Fruit fly (Drosophila melanogaster) whole organism, embryonic: Measurements from ENCODE around the gene sno.
A peak's percentile ranks its signal among the peaks of the same experiment; 100 is the strongest.

ENCODE experiments used
- Atf3 ChIP-seq: fragments of 200-800 bp; sonication (Bioruptor generic); optimal IDR thresholded peaks from 3 replicates; lab custom pipeline; 2016; ENCODE audit warnings: missing biosample characterization, missing genetic modification characterization
- Blimp-1 ChIP-seq: fragments of 200-800 bp; sonication (Bioruptor generic); optimal IDR thresholded peaks from 3 replicates; lab custom pipeline; 2018; ENCODE audit warnings: missing biosample characterization, missing genetic modification characterization, mild to moderate bottlenecking, moderate library complexity, missing genetic modification reagents
- CG13287 ChIP-seq: fragments of 200-800 bp; sonication (Bioruptor generic); IDR thresholded peaks from 2 replicates; pipeline ENCODE4 v1.3.6; 2022; ENCODE audit warnings: missing biosample characterization, missing genetic modification characterization; ENCODE audit not compliant: partially characterized antibody
- CG13424 ChIP-seq: fragments of 200-800 bp; sonication (Bioruptor generic); optimal IDR thresholded peaks from 2 replicates; lab custom pipeline; 2019; ENCODE audit warnings: missing biosample characterization, mild to moderate bottlenecking, missing genetic modification characterization, moderate library complexity
- CG13624 ChIP-seq: fragments of 200-800 bp; sonication (Bioruptor generic); optimal IDR thresholded peaks from 2 replicates; lab custom pipeline; 2016; ENCODE audit warnings: missing biosample characterization, missing genetic modification characterization
- CG13775 ChIP-seq: fragments of 200-800 bp; sonication (Bioruptor generic); optimal IDR thresholded peaks from 3 replicates; lab custom pipeline; 2017; ENCODE audit warnings: missing biosample characterization, mild to moderate bottlenecking, missing genetic modification characterization
- CG1529 ChIP-seq: fragments of 200-800 bp; sonication (Bioruptor generic); optimal IDR thresholded peaks from 3 replicates; lab custom pipeline; 2018; ENCODE audit warnings: missing biosample characterization, missing genetic modification characterization
- CG16815 ChIP-seq: fragments of 200-800 bp; sonication (Bioruptor generic); optimal IDR thresholded peaks from 3 replicates; lab custom pipeline; 2017; ENCODE audit warnings: missing biosample characterization, mild to moderate bottlenecking, missing genetic modification characterization
- CG16863 ChIP-seq: fragments of 200-800 bp; sonication (Bioruptor generic); optimal IDR thresholded peaks from 3 replicates; lab custom pipeline; 2016; ENCODE audit warnings: missing biosample characterization, missing genetic modification characterization
- CG17186 ChIP-seq: fragments of 200-800 bp; sonication (Bioruptor generic); optimal IDR thresholded peaks from 3 replicates; lab custom pipeline; 2017; ENCODE audit warnings: missing biosample characterization, missing genetic modification reagents, missing genetic modification characterization
- CG17612 ChIP-seq: fragments of 200-800 bp; sonication (Bioruptor generic); IDR thresholded peaks from 2 replicates; pipeline ENCODE4 v1.3.6; 2022; ENCODE audit warnings: missing biosample characterization, missing genetic modification characterization
- CG18619 ChIP-seq: fragments of 200-800 bp; sonication (Bioruptor generic); optimal IDR thresholded peaks from 3 replicates; lab custom pipeline; 2017; ENCODE audit warnings: missing biosample characterization, mild to moderate bottlenecking, missing genetic modification characterization
- CG32772 ChIP-seq: fragments of 200-800 bp; sonication (Bioruptor generic); IDR thresholded peaks from 2 replicates; pipeline ENCODE4 v1.3.6; 2022; ENCODE audit warnings: missing biosample characterization, missing genetic modification characterization
- CG5245 ChIP-seq: fragments of 200-800 bp; sonication (Bioruptor generic); optimal IDR thresholded peaks from 3 replicates; lab custom pipeline; 2016; ENCODE audit warnings: missing biosample characterization, missing genetic modification characterization
- CG6654 ChIP-seq: fragments of 200-800 bp; sonication (Bioruptor generic); optimal IDR thresholded peaks from 2 replicates; lab custom pipeline; 2017; ENCODE audit warnings: missing biosample characterization, mild to moderate bottlenecking, missing genetic modification characterization
- CG6765 ChIP-seq: fragments of 200-800 bp; sonication (Bioruptor generic); optimal IDR thresholded peaks from 3 replicates; lab custom pipeline; 2017; ENCODE audit warnings: missing biosample characterization, mild to moderate bottlenecking, missing genetic modification characterization
- CG8290 ChIP-seq, 3 experiments: fragments of 200-800 bp; sonication (Bioruptor generic); optimal IDR thresholded peaks; 2 replicates each; lab custom pipeline; 2016 to 2019; ENCODE audit warnings: missing biosample characterization in 3 of 3, missing genetic modification characterization in 3 of 3, mild to moderate bottlenecking in 2 of 3, moderate library complexity in 1 of 3
- CG8388 ChIP-seq: fragments of 200-800 bp; sonication (Bioruptor generic); optimal IDR thresholded peaks from 2 replicates; lab custom pipeline; 2019; ENCODE audit warnings: missing biosample characterization, mild to moderate bottlenecking, missing genetic modification characterization, moderate library complexity
- CG9876 ChIP-seq: fragments of 200-800 bp; sonication (Bioruptor generic); optimal IDR thresholded peaks from 2 replicates; lab custom pipeline; 2016; ENCODE audit warnings: missing biosample characterization, missing genetic modification characterization
- D19A ChIP-seq: fragments of 200-800 bp; optimal IDR thresholded peaks from 3 replicates; lab custom pipeline; 2019; ENCODE audit warnings: missing biosample characterization, mild to moderate bottlenecking, missing genetic modification characterization, moderate library complexity
- Dbx ChIP-seq: fragments of 200-800 bp; sonication (Bioruptor generic); IDR thresholded peaks from 3 replicates; pipeline ENCODE4 v1.3.6; 2022; ENCODE audit warnings: missing biosample characterization, missing genetic modification characterization
- Deaf1 ChIP-seq: fragments of 200-800 bp; optimal IDR thresholded peaks from 3 replicates; lab custom pipeline; 2019; ENCODE audit warnings: missing biosample characterization, mild to moderate bottlenecking, missing genetic modification characterization, moderate library complexity
- Dek ChIP-seq: fragments of 200-800 bp; sonication (Bioruptor generic); optimal IDR thresholded peaks from 3 replicates; lab custom pipeline; 2019; ENCODE audit warnings: missing biosample characterization, mild to moderate bottlenecking, missing genetic modification characterization, moderate library complexity
- Dfd ChIP-seq, 2 experiments: fragments of >200 bp; optimal IDR thresholded peaks; 2 replicates each; lab custom pipeline; 2017; ENCODE audit warnings: missing biosample characterization in 2 of 2, missing genetic modification characterization in 2 of 2
- Dip2 ChIP-seq: fragments of 200-800 bp; sonication (Bioruptor generic); IDR thresholded peaks from 2 replicates; pipeline ENCODE4 v1.3.6; 2022; ENCODE audit warnings: missing biosample characterization, missing genetic modification characterization
- Ets65A ChIP-seq: fragments of 200-800 bp; sonication (Bioruptor generic); peaks from one replicate; lab custom pipeline; 2016; ENCODE audit warnings: missing biosample characterization, missing genetic modification characterization
- Hsf ChIP-seq: fragments of 200-800 bp; sonication (Bioruptor generic); optimal IDR thresholded peaks from 3 replicates; lab custom pipeline; 2016; ENCODE audit warnings: missing biosample characterization, missing genetic modification characterization
- MBD-R2 ChIP-seq: fragments of 200-800 bp; sonication (Bioruptor generic); IDR thresholded peaks from 2 replicates; pipeline ENCODE4 v1.3.6; 2022; ENCODE audit warnings: missing biosample characterization, missing genetic modification characterization
- Stat92E ChIP-seq, 3 experiments: fragments of >200 bp in 2 of 3; fragments of 200-800 bp in 1 of 3; sonication (Bioruptor generic) in 1 of 3; optimal IDR thresholded peaks; 2 replicates each; lab custom pipeline; 2017 to 2019; ENCODE audit warnings: missing biosample characterization in 3 of 3, missing genetic modification characterization in 3 of 3, mild to moderate bottlenecking in 1 of 3, moderate library complexity in 1 of 3
- Tbp ChIP-seq: fragments of >200 bp; optimal IDR thresholded peaks from 2 replicates; lab custom pipeline; 2018; ENCODE audit warnings: missing biosample characterization, missing genetic modification characterization
- ash1 ChIP-seq: fragments of 200-800 bp; sonication (Bioruptor generic); optimal IDR thresholded peaks from 2 replicates; lab custom pipeline; 2018; ENCODE audit warnings: missing biosample characterization, mild to moderate bottlenecking, missing genetic modification characterization
- az2 ChIP-seq: fragments of 200-800 bp; sonication (Bioruptor generic); optimal IDR thresholded peaks from 3 replicates; lab custom pipeline; 2016; ENCODE audit warnings: missing biosample characterization, missing genetic modification characterization
- cad ChIP-seq: fragments of >200 bp; optimal IDR thresholded peaks from 2 replicates; lab custom pipeline; 2017; ENCODE audit warnings: missing biosample characterization, missing genetic modification characterization
- crc ChIP-seq: fragments of 200-800 bp; sonication (Bioruptor generic); optimal IDR thresholded peaks from 2 replicates; lab custom pipeline; 2016; ENCODE audit warnings: missing biosample characterization, missing genetic modification characterization
- crol ChIP-seq: fragments of 200-800 bp; sonication (Bioruptor generic); IDR thresholded peaks from 2 replicates; pipeline ENCODE4 v1.3.6; 2022; ENCODE audit warnings: missing biosample characterization, missing genetic modification characterization
- cwo ChIP-seq: fragments of 200-800 bp; sonication (Bioruptor generic); optimal IDR thresholded peaks from 3 replicates; lab custom pipeline; 2017; ENCODE audit warnings: missing biosample characterization, missing genetic modification characterization, mild to moderate bottlenecking, moderate library complexity, missing genetic modification reagents
- dmrt11E ChIP-seq: fragments of 200-800 bp; sonication (Bioruptor generic); optimal IDR thresholded peaks from 3 replicates; lab custom pipeline; 2018; ENCODE audit warnings: missing biosample characterization, mild to moderate bottlenecking, missing genetic modification characterization, moderate library complexity
- eve ChIP-seq, 2 experiments: fragments of >200 bp; optimal IDR thresholded peaks; 2 replicates each; lab custom pipeline; 2017; ENCODE audit warnings: missing biosample characterization in 2 of 2, missing genetic modification characterization in 2 of 2
- fd3F ChIP-seq: fragments of 200-800 bp; sonication (Bioruptor generic); optimal IDR thresholded peaks from 2 replicates; lab custom pipeline; 2018; ENCODE audit warnings: missing biosample characterization, mild to moderate bottlenecking, missing genetic modification characterization, moderate library complexity
- klu ChIP-seq: fragments of 200-800 bp; sonication (Bioruptor generic); IDR thresholded peaks from 2 replicates; pipeline ENCODE4 v1.3.6; 2022; ENCODE audit warnings: missing biosample characterization, missing genetic modification characterization
- knrl ChIP-seq: fragments of 200-800 bp; sonication (Bioruptor generic); IDR thresholded peaks from 3 replicates; pipeline ENCODE4 v1.3.6; 2022; ENCODE audit warnings: missing biosample characterization, missing genetic modification characterization; ENCODE audit not compliant: partially characterized antibody
- nmo ChIP-seq: fragments of 200-800 bp; sonication (Bioruptor generic); optimal IDR thresholded peaks from 2 replicates; lab custom pipeline; 2018; ENCODE audit warnings: missing biosample characterization, mild to moderate bottlenecking, missing genetic modification characterization, moderate library complexity
- odd ChIP-seq: fragments of 200-800 bp; sonication (Bioruptor generic); optimal IDR thresholded peaks from 2 replicates; lab custom pipeline; 2017; ENCODE audit warnings: missing biosample characterization, mild to moderate bottlenecking, missing genetic modification characterization
- peb ChIP-seq: fragments of 200-800 bp; sonication (Bioruptor generic); IDR thresholded peaks from 2 replicates; pipeline ENCODE4 v1.3.6; 2022; ENCODE audit warnings: missing biosample characterization, missing genetic modification characterization
- repo ChIP-seq: fragments of 200-800 bp; sonication (Bioruptor generic); optimal IDR thresholded peaks from 2 replicates; lab custom pipeline; 2016; ENCODE audit warnings: missing biosample characterization, missing genetic modification characterization
- so ChIP-seq: fragments of 200-800 bp; sonication (Bioruptor generic); IDR thresholded peaks from 3 replicates; pipeline ENCODE4 v1.3.6; 2022; ENCODE audit warnings: missing biosample characterization, missing genetic modification characterization
- trem ChIP-seq: fragments of 200-800 bp; optimal IDR thresholded peaks from 3 replicates; lab custom pipeline; 2019; ENCODE audit warnings: missing biosample characterization, mild to moderate bottlenecking, missing genetic modification characterization, moderate library complexity
- twi ChIP-seq: fragments of 200-800 bp; optimal IDR thresholded peaks from 2 replicates; lab custom pipeline; 2019; ENCODE audit warnings: missing biosample characterization, mild to moderate bottlenecking, missing genetic modification characterization, moderate library complexity
- tx ChIP-seq: fragments of 200-800 bp; sonication (Bioruptor generic); optimal IDR thresholded peaks from 2 replicates; lab custom pipeline; 2016; ENCODE audit warnings: missing biosample characterization, missing genetic modification characterization
- unc-4 ChIP-seq: fragments of 200-800 bp; sonication (Bioruptor generic); IDR thresholded peaks from 2 replicates; pipeline ENCODE4 v1.3.6; 2022; ENCODE audit warnings: missing biosample characterization, missing genetic modification characterization; ENCODE audit not compliant: partially characterized antibody

The sno gene

DNA sequence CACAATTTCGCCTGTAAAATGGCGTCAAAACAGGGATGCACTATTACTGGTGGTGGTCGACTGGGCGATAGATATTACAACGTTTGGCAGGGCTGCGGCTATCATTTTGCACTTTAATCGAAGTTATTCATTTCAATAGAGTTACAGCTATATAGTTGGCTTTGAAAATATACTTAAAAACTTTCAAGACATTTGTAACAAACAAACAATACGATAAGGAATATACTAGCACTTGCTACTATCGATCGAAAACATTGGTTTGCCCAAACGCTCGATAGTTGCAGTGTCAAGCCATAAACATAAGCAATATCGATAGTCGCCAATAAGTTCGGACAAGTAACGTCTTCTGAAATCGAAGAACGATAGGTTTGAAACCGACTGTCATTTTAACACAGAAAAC, 52.0 kb downstream of the sno start, which contains the start of the genes Bap60 and CG12096 (continued):
- TF ChIP-seq Dbx (GFP tag; lab: Robert Waterston, UW) = peak; percentile 83
- TF ChIP-seq eve (GFP tag; optimal IDR thresholded peaks at IDR 0.05; lab: Kevin White, UChicago) = no peak
- TF ChIP-seq twi (tag; lab: Kevin White, UChicago) = peak; percentile 74
- peak; percentile 58 for TF ChIP-seq CG16815 (GFP tag; lab: Kevin White, UChicago)
- peak; percentile 55 for TF ChIP-seq Blimp-1 (GFP tag; lab: Kevin White, UChicago)
- TF ChIP-seq CG13424 (tag; lab: Kevin White, UChicago) = peak; percentile 83
- peak; percentile 58 for TF ChIP-seq CG8388 (GFP tag; lab: Kevin White, UChicago)
- peak; percentile 54; the same call in 1 of the 2 replicates for TF ChIP-seq klu (GFP tag; lab: Robert Waterston, UW)
- peak; percentile 46 for TF ChIP-seq Atf3 (GFP tag; lab: Kevin White, UChicago)
- peak; percentile 65 for TF ChIP-seq repo (GFP tag; lab: Kevin White, UChicago)
- peak; percentile 69 for TF ChIP-seq tx (GFP tag; lab: Kevin White, UChicago)
- TF ChIP-seq CG6765 (GFP tag; lab: Kevin White, UChicago) = no peak
- peak; percentile 97 for TF ChIP-seq knrl (GFP tag; lab: Robert Waterston, UW)
- peak; percentile 79 for TF ChIP-seq MBD-R2 (GFP tag; lab: Robert Waterston, UW)
- TF ChIP-seq Ets65A (GFP tag; lab: Kevin White, UChicago) = peak; percentile 99
- TF ChIP-seq CG6654 = no peak
- TF ChIP-seq D19A (tag; lab: Kevin White, UChicago) = no peak
- no peak for TF ChIP-seq Dip2 (GFP tag; lab: Robert Waterston, UW)
- peak; percentile 86 for TF ChIP-seq trem (tag; lab: Kevin White, UChicago)
- TF ChIP-seq CG9876 (GFP tag; lab: Kevin White, UChicago) = peak; percentile 74
- peak; percentile 82 for TF ChIP-seq CG13775 (GFP tag; lab: Kevin White, UChicago)
- no peak for TF ChIP-seq Tbp (GFP tag; lab: Kevin White, UChicago)
- TF ChIP-seq Hsf (GFP tag; lab: Kevin White, UChicago) = peak; percentile 78
- peak; percentile 67 for TF ChIP-seq CG18619 (GFP tag; lab: Kevin White, UChicago)
- peak; percentile 47 for TF ChIP-seq Dek
- no peak for TF ChIP-seq ash1 (GFP tag; lab: Kevin White, UChicago)
- no peak for TF ChIP-seq CG17612 (GFP tag; lab: Robert Waterston, UW)
- peak; percentile 68 for TF ChIP-seq CG17186
- peak; percentile 21 for TF ChIP-seq CG1529 (GFP tag; lab: Kevin White, UChicago)
- no peak for TF ChIP-seq so (GFP tag; lab: Robert Waterston, UW)
- peak; percentile 71 for TF ChIP-seq CG16863 (GFP tag; lab: Kevin White, UChicago)
- TF ChIP-seq CG13624 (GFP tag; lab: Kevin White, UChicago) = peak; percentile 83
- TF ChIP-seq crc (GFP tag; lab: Kevin White, UChicago) = peak; percentile 44
- peak; percentile 95 for TF ChIP-seq CG13287 (GFP tag; lab: Robert Waterston, UW)
- no peak for TF ChIP-seq peb
- peak; percentile 51 for TF ChIP-seq fd3F (GFP tag; lab: Kevin White, UChicago)
- TF ChIP-seq Deaf1 = no peak
- peak in 1 of 3 experiments; percentile 42 for TF ChIP-seq Stat92E (GFP tag; optimal IDR thresholded peaks at IDR 0.05; lab: Kevin White, UChicago)
- TF ChIP-seq cwo = peak; percentile 30
- TF ChIP-seq odd (GFP tag; lab: Kevin White, UChicago) = peak; percentile 44
- peak; percentile 24 for TF ChIP-seq CG5245 (GFP tag; lab: Kevin White, UChicago)
- peak; percentile 69 for TF ChIP-seq dmrt11E (tag; lab: Kevin White, UChicago)
- TF ChIP-seq CG32772 (GFP tag; lab: Robert Waterston, UW) = 0 out of 2 replicates have a peak, but pooled peaks have one; percentile 16
- no peak for TF ChIP-seq Dfd (GFP tag; optimal IDR thresholded peaks at IDR 0.05; lab: Kevin White, UChicago)
- TF ChIP-seq CG8290 (GFP tag; optimal IDR thresholded peaks at IDR 0.05; lab: Kevin White, UChicago) = peak; percentile 49
- peak in 1 of 2 experiments; percentile 55 for TF ChIP-seq CG8290 (tag; optimal IDR thresholded peaks at IDR 0.05; lab: Kevin White, UChicago)
- TF ChIP-seq unc-4 (GFP tag; lab: Robert Waterston, UW) = peak; percentile 95
- peak; percentile 61 for TF ChIP-seq az2 (GFP tag; lab: Kevin White, UChicago)
- peak; percentile 90 for TF ChIP-seq nmo (GFP tag; lab: Kevin White, UChicago)
- TF ChIP-seq crol = no peak
- TF ChIP-seq cad (GFP tag; lab: Kevin White, UChicago) = no peak
